Worm (Caenorhabditis elegans) whole organism, young adult: ENCODE data around the gene Y39B6A.30.

Source experiments
- K11D2.4 ChIP-seq: fragments of 200-800 bp; sonication (Bioruptor generic); IDR thresholded peaks from 2 replicates; pipeline ENCODE4 v1.3.6; 2022; ENCODE audit warnings: missing genetic modification reagents, missing genetic modification characterization, missing compliant biosample characterization
- T07F8.4 ChIP-seq: sonication (generic microtip); optimal IDR thresholded peaks from 2 replicates; lab custom pipeline; 2016; ENCODE audit warnings: mild to moderate bottlenecking, missing genetic modification characterization, moderate library complexity, missing compliant biosample characterization
- Y53G8AR.9 ChIP-seq: fragments of 200-800 bp; sonication (Bioruptor generic); conservative IDR thresholded peaks from 2 replicates; pipeline ENCODE4 v1.3.6; 2022; ENCODE audit warnings: missing genetic modification reagents, missing genetic modification characterization, missing compliant biosample characterization
- Y67H2A.10 ChIP-seq: fragments of 200-800 bp; sonication (Bioruptor generic); conservative IDR thresholded peaks from 2 replicates; pipeline ENCODE4 v1.3.6; 2022; ENCODE audit warnings: missing genetic modification reagents, missing genetic modification characterization, missing compliant biosample characterization
- Y79H2A.3 ChIP-seq: fragments of 200-800 bp; sonication (Bioruptor generic); conservative IDR thresholded peaks from 2 replicates; pipeline ENCODE4 v1.3.6; 2022; ENCODE audit warnings: missing genetic modification reagents, missing genetic modification characterization, missing compliant biosample characterization
- Y95B8A.8 ChIP-seq: fragments of 200-800 bp; sonication (Bioruptor generic); IDR thresholded peaks from 2 replicates; pipeline ENCODE4 v1.3.6; 2022; ENCODE audit warnings: missing genetic modification reagents, missing genetic modification characterization, missing compliant biosample characterization
- ZK185.1 ChIP-seq: sonication (generic microtip); optimal IDR thresholded peaks from 2 replicates; lab custom pipeline; 2016; ENCODE audit warnings: mild to moderate bottlenecking, missing genetic modification characterization, missing compliant biosample characterization; ENCODE audit not compliant: poor library complexity, severe bottlenecking
- ama-1 ChIP-seq, 3 experiments: fragments of 150-350 bp in 1 of 3; sonication (generic microtip) in 2 of 3; optimal IDR thresholded peaks; 2 replicates each; lab custom pipeline; 2014 to 2018; ENCODE audit warnings: missing biosample characterization in 2 of 3, missing genetic modification characterization in 2 of 3, missing genetic modification reagents in 2 of 3
- aptf-2 ChIP-seq: fragments of 200-800 bp; sonication (Bioruptor generic); conservative IDR thresholded peaks from 2 replicates; pipeline ENCODE4 v1.3.6; 2022; ENCODE audit warnings: missing genetic modification reagents, missing genetic modification characterization, missing compliant biosample characterization
- athp-1 ChIP-seq: sonication (generic microtip); optimal IDR thresholded peaks from 2 replicates; lab custom pipeline; 2017; ENCODE audit warnings: mild to moderate bottlenecking, missing genetic modification characterization, missing compliant biosample characterization
- bed-1 ChIP-seq: fragments of 200-800 bp; sonication (Bioruptor generic); IDR thresholded peaks from 2 replicates; pipeline ENCODE4 v1.3.6; 2022; ENCODE audit warnings: missing genetic modification reagents, missing genetic modification characterization, missing compliant biosample characterization
- cebp-1 ChIP-seq, 2 experiments: fragments of 200-800 bp in 1 of 2; sonication (Bioruptor generic) in 1 of 2; sonication (generic microtip) in 1 of 2; IDR thresholded peaks in 1 of 2; optimal IDR thresholded peaks in 1 of 2; 2 replicates each; pipeline versions ENCODE4 v1.3.6 to Lab custom; 2017 to 2022; ENCODE audit warnings: missing compliant biosample characterization in 2 of 2, missing genetic modification characterization in 2 of 2, mild to moderate bottlenecking in 1 of 2, missing genetic modification reagents in 1 of 2, moderate library complexity in 1 of 2
- ceh-27 ChIP-seq: fragments of 200-800 bp; sonication (Bioruptor generic); optimal IDR thresholded peaks from 2 replicates; lab custom pipeline; 2018; ENCODE audit warnings: mild to moderate bottlenecking, missing genetic modification characterization, moderate library complexity, missing compliant biosample characterization
- ceh-40 ChIP-seq: fragments of 200-800 bp; sonication (Bioruptor generic); IDR thresholded peaks from 2 replicates; pipeline ENCODE4 v1.3.6; 2022; ENCODE audit warnings: missing genetic modification characterization, missing compliant biosample characterization
- ceh-58 ChIP-seq: fragments of 200-800 bp; sonication (Bioruptor generic); IDR thresholded peaks from 2 replicates; pipeline ENCODE4 v1.3.6; 2022; ENCODE audit warnings: missing genetic modification characterization, missing compliant biosample characterization
- ceh-91 ChIP-seq: fragments of 200-800 bp; sonication (Bioruptor generic); IDR thresholded peaks from 2 replicates; pipeline ENCODE4 v1.3.6; 2022; ENCODE audit warnings: missing genetic modification reagents, missing genetic modification characterization, missing compliant biosample characterization
- dpff-1 ChIP-seq: sonication (generic microtip); optimal IDR thresholded peaks from 2 replicates; lab custom pipeline; 2017; ENCODE audit warnings: mild to moderate bottlenecking, missing genetic modification characterization, missing compliant biosample characterization
- egl-44 ChIP-seq: fragments of 200-800 bp; sonication (Bioruptor generic); IDR thresholded peaks from 2 replicates; pipeline ENCODE4 v1.3.6; 2022; ENCODE audit warnings: missing genetic modification reagents, missing genetic modification characterization, missing compliant biosample characterization
- egrh-3 ChIP-seq: fragments of 200-800 bp; sonication (Bioruptor generic); IDR thresholded peaks from 2 replicates; pipeline ENCODE4 v1.3.6; 2022; ENCODE audit warnings: missing genetic modification reagents, missing genetic modification characterization, missing compliant biosample characterization
- hmg-1.2 ChIP-seq: fragments of 200-800 bp; sonication (Bioruptor generic); IDR thresholded peaks from 2 replicates; pipeline ENCODE4 v1.3.6; 2022; ENCODE audit warnings: missing genetic modification reagents, missing genetic modification characterization, missing compliant biosample characterization
- lin-26 ChIP-seq: fragments of 200-800 bp; sonication (Bioruptor generic); IDR thresholded peaks from 2 replicates; pipeline ENCODE4 v1.3.6; 2022; ENCODE audit warnings: missing genetic modification reagents, missing genetic modification characterization, missing compliant biosample characterization
- lin-40 ChIP-seq: sonication (generic microtip); optimal IDR thresholded peaks from 2 replicates; lab custom pipeline; 2016; ENCODE audit warnings: missing genetic modification characterization, mild to moderate bottlenecking, missing compliant biosample characterization, missing genotype, missing genetic modification reagents
- lsl-1 ChIP-seq: fragments of 200-800 bp; sonication (Bioruptor generic); optimal IDR thresholded peaks from 2 replicates; lab custom pipeline; 2018; ENCODE audit warnings: mild to moderate bottlenecking, missing genetic modification characterization, moderate library complexity, missing compliant biosample characterization
- lsy-27 ChIP-seq: sonication (generic microtip); optimal IDR thresholded peaks from 2 replicates; lab custom pipeline; 2017; ENCODE audit warnings: missing genetic modification characterization, mild to moderate bottlenecking, missing compliant biosample characterization, antibody characterized with exemption, missing genotype, borderline replicate concordance; ENCODE audit not compliant: insufficient read depth
- mcd-1 ChIP-seq: fragments of 200-800 bp; sonication (Bioruptor generic); IDR thresholded peaks from 2 replicates; pipeline ENCODE4 v1.3.6; 2022; ENCODE audit warnings: missing genetic modification reagents, missing genetic modification characterization, missing compliant biosample characterization
- mxl-1 ChIP-seq: sonication (generic microtip); optimal IDR thresholded peaks from 2 replicates; lab custom pipeline; 2016; ENCODE audit warnings: missing genetic modification characterization, missing compliant biosample characterization
- nfya-2 ChIP-seq: fragments of 200-800 bp; sonication (Bioruptor generic); IDR thresholded peaks from 2 replicates; pipeline ENCODE4 v1.3.6; 2022; ENCODE audit warnings: missing genetic modification reagents, missing genetic modification characterization, missing compliant biosample characterization
- nhr-120 ChIP-seq: fragments of 200-800 bp; sonication (Bioruptor generic); IDR thresholded peaks from 2 replicates; pipeline ENCODE4 v1.3.6; 2022; ENCODE audit warnings: missing genetic modification characterization, missing compliant biosample characterization
- nhr-27 ChIP-seq: fragments of 200-800 bp; sonication (Bioruptor generic); optimal IDR thresholded peaks from 2 replicates; lab custom pipeline; 2018; ENCODE audit warnings: mild to moderate bottlenecking, missing genetic modification characterization, moderate library complexity, missing compliant biosample characterization
- nhr-80 ChIP-seq: sonication (generic microtip); optimal IDR thresholded peaks from 2 replicates; lab custom pipeline; 2016; ENCODE audit warnings: missing genetic modification characterization, missing compliant biosample characterization
- pbrm-1 ChIP-seq: fragments of 200-800 bp; sonication (Bioruptor generic); IDR thresholded peaks from 2 replicates; pipeline ENCODE4 v1.3.6; 2022; ENCODE audit warnings: missing genetic modification reagents, missing genetic modification characterization, missing compliant biosample characterization
- repo-1 ChIP-seq: sonication (generic microtip); optimal IDR thresholded peaks from 2 replicates; lab custom pipeline; 2017; ENCODE audit warnings: mild to moderate bottlenecking, missing genetic modification characterization, missing compliant biosample characterization
- sdz-38 ChIP-seq: sonication (generic microtip); optimal IDR thresholded peaks from 2 replicates; lab custom pipeline; 2016; ENCODE audit warnings: missing genotype, missing genetic modification characterization, missing compliant biosample characterization
- sea-2 ChIP-seq: fragments of 200-800 bp; sonication (Bioruptor generic); IDR thresholded peaks from 2 replicates; pipeline ENCODE4 v1.3.6; 2022; ENCODE audit warnings: missing genetic modification characterization, missing compliant biosample characterization
- snpc-3.4 ChIP-seq: sonication (generic microtip); optimal IDR thresholded peaks from 2 replicates; lab custom pipeline; 2017; ENCODE audit warnings: missing genetic modification characterization, mild to moderate bottlenecking, missing compliant biosample characterization, antibody characterized with exemption, moderate library complexity, missing genotype, missing genetic modification reagents
- tbx-9 ChIP-seq: sonication (generic microtip); optimal IDR thresholded peaks from 2 replicates; lab custom pipeline; 2016; ENCODE audit warnings: borderline replicate concordance, missing genetic modification characterization, inconsistent platforms, missing compliant biosample characterization
- unc-62 ChIP-seq: fragments of 150-350 bp; optimal IDR thresholded peaks from 2 replicates; lab custom pipeline; 2014; ENCODE audit warnings: missing biosample characterization, missing genetic modification reagents, missing genetic modification characterization
- xnd-1 ChIP-seq: sonication (generic microtip); optimal IDR thresholded peaks from 2 replicates; lab custom pipeline; 2016; ENCODE audit warnings: missing genotype, missing genetic modification reagents, missing genetic modification characterization, missing compliant biosample characterization
- zfh-2 ChIP-seq: fragments of 200-800 bp; sonication (Bioruptor generic); conservative IDR thresholded peaks from 2 replicates; pipeline ENCODE4 v1.3.6; 2022; ENCODE audit warnings: missing genetic modification reagents, missing genetic modification characterization, missing compliant biosample characterization
- ztf-26 ChIP-seq: sonication (generic microtip); optimal IDR thresholded peaks from 2 replicates; lab custom pipeline; 2017; ENCODE audit warnings: missing genetic modification characterization, missing compliant biosample characterization
- ztf-28 ChIP-seq: fragments of 200-800 bp; sonication (Bioruptor generic); IDR thresholded peaks from 2 replicates; pipeline ENCODE4 v1.3.6; 2022; ENCODE audit warnings: missing genetic modification reagents, missing genetic modification characterization, missing compliant biosample characterization

The Y39B6A.30 gene

ce11 chrV:19044753-19045152 lies 30.4 kb downstream of the Y39B6A.30 start, which contains the start of gene asp-15:
TSS of gene asp-15 (minus strand) at chrV:19044853.
- no peak for TF ChIP-seq Y67H2A.10 (GFP tag; lab: Robert Waterston, UW)
- no peak for TF ChIP-seq dpff-1 (tag; lab: Kevin White, UChicago)
- TF ChIP-seq lin-26 (GFP tag; lab: Robert Waterston, UW), result 0 out of 2 replicates have a peak, but pooled peaks have one; percentile 12
- TF ChIP-seq cebp-1 (GFP tag; IDR thresholded peaks at IDR 0.05; lab: Robert Waterston, UW), result no peak
- no peak for TF ChIP-seq cebp-1 (tag; optimal IDR thresholded peaks at IDR 0.05; lab: Kevin White, UChicago)
- no peak for TF ChIP-seq sea-2 (GFP tag; lab: Robert Waterston, UW)
- TF ChIP-seq T07F8.4 (tag; lab: Kevin White, UChicago), result no peak

ce11 chrV:19047442-19047841 lies 33.1 kb downstream of the Y39B6A.30 start:
- 0 out of 2 replicates have a peak, but pooled peaks have one; percentile 11 for TF ChIP-seq mcd-1 (GFP tag; lab: Robert Waterston, UW)
- no peak for TF ChIP-seq ztf-26 (tag; lab: Kevin White, UChicago)
- TF ChIP-seq zfh-2 (GFP tag; lab: Robert Waterston, UW), result peak; percentile 73

- TF ChIP-seq Y79H2A.3, result 0 out of 2 replicates have a peak, but pooled peaks have one; percentile 48
- TF ChIP-seq ZK185.1 (tag; lab: Kevin White, UChicago), result no peak
- no peak for TF ChIP-seq hmg-1.2 (GFP tag; lab: Robert Waterston, UW)
- no peak for TF ChIP-seq nfya-2
- no peak for TF ChIP-seq ceh-27 (GFP tag; lab: Kevin White, UChicago)
- no peak for TF ChIP-seq lsy-27 (tag; lab: Kevin White, UChicago)
- no peak for TF ChIP-seq tbx-9 (tag; lab: Kevin White, UChicago)
- no peak for TF ChIP-seq K11D2.4 (GFP tag; lab: Robert Waterston, UW)
- no peak for TF ChIP-seq athp-1 (tag; lab: Kevin White, UChicago)
- no peak for TF ChIP-seq unc-62
- TF ChIP-seq Y95B8A.8 (GFP tag; lab: Robert Waterston, UW), result 0 out of 2 replicates have a peak, but pooled peaks have one; percentile 50
- no peak for TF ChIP-seq nhr-120
- no peak for TF ChIP-seq ztf-28 (GFP tag; lab: Robert Waterston, UW)
- TF ChIP-seq bed-1 (GFP tag; lab: Robert Waterston, UW), result no peak
- TF ChIP-seq ama-1 (optimal IDR thresholded peaks at IDR 0.05; lab: Kevin White, UChicago), result no peak
- TF ChIP-seq ama-1 (GFP tag; optimal IDR thresholded peaks at IDR 0.05; lab: Kevin White, UChicago), result no peak
- 0 out of 2 replicates have a peak, but pooled peaks have one; percentile 52 for TF ChIP-seq Y53G8AR.9 (GFP tag; lab: Robert Waterston, UW)
- no peak for TF ChIP-seq ceh-40
- no peak for TF ChIP-seq snpc-3.4 (tag; lab: Kevin White, UChicago)
- TF ChIP-seq sdz-38 (tag; lab: Kevin White, UChicago), result no peak
- TF ChIP-seq egl-44 (GFP tag; lab: Robert Waterston, UW), result 0 out of 2 replicates have a peak, but pooled peaks have one; percentile 9
- TF ChIP-seq nhr-27 (tag; lab: Kevin White, UChicago), result no peak
- TF ChIP-seq egrh-3, result no peak
- no peak for TF ChIP-seq aptf-2 (GFP tag; lab: Robert Waterston, UW)
- no peak for TF ChIP-seq lin-40 (tag; lab: Kevin White, UChicago)
- TF ChIP-seq ztf-26 (tag; lab: Kevin White, UChicago), result no peak
- peak; percentile 39; the same call in 1 of the 2 replicates for TF ChIP-seq pbrm-1 (GFP tag; lab: Robert Waterston, UW)
- TF ChIP-seq xnd-1 (tag; lab: Kevin White, UChicago), result no peak
- TF ChIP-seq repo-1, result no peak
- TF ChIP-seq mxl-1 (tag; lab: Kevin White, UChicago), result no peak
- TF ChIP-seq ceh-91 (GFP tag; lab: Robert Waterston, UW), result no peak
- no peak for TF ChIP-seq T07F8.4 (tag; lab: Kevin White, UChicago)
- peak; percentile 59 for TF ChIP-seq nhr-80
- TF ChIP-seq lsl-1 (GFP tag; lab: Kevin White, UChicago), result no peak
- no peak for TF ChIP-seq ceh-58
These were observed 35.0 kb downstream of the Y39B6A.30 start for ce11 chrV:19049140-19050092.
